Fruit fly (Drosophila melanogaster): ENCODE data around the gene MED30.

Gene MED30

dm6 chr3L:698748-699367 lies 45.0 kb upstream of the MED30 start, which contains the start of gene CG13894 (continued):
- TF ChIP-seq CG5180 (GFP tag; optimal IDR thresholded peaks at IDR 0.05) (peak; percentile 91), insv (GFP tag; optimal IDR thresholded peaks at IDR 0.05) (peak in 1 of 2 experiments; percentile 2), pum (GFP tag; optimal IDR thresholded peaks at IDR 0.05) (no peak), CG17829 (tag; optimal IDR thresholded peaks at IDR 0.05) (no peak), Nf-YC (tag; optimal IDR thresholded peaks at IDR 0.05) (no peak), dmrt99B (tag; optimal IDR thresholded peaks at IDR 0.05) (no peak), Dad (GFP tag; optimal IDR thresholded peaks at IDR 0.05) (no peak), Ets97D (GFP tag; optimal IDR thresholded peaks at IDR 0.05) (no peak), Vsx1 (GFP tag; optimal IDR thresholded peaks at IDR 0.05) (no peak), mam (GFP tag; optimal IDR thresholded peaks at IDR 0.05) (no peak), yki (optimal IDR thresholded peaks at IDR 0.05) (no peak), fd64A (GFP tag; optimal IDR thresholded peaks at IDR 0.05) (no peak), CG10462 (GFP tag; optimal IDR thresholded peaks at IDR 0.05) (no peak), ash1 (GFP tag; optimal IDR thresholded peaks at IDR 0.05) (peak; percentile 47), Hsf (GFP tag; optimal IDR thresholded peaks at IDR 0.05) (no peak), CG4282 (GFP tag; optimal IDR thresholded peaks at IDR 0.05) (no peak), ranshi (GFP tag; IDR thresholded peaks at IDR 0.05) (no peak), CG8924 (tag; optimal IDR thresholded peaks at IDR 0.05) (no peak), CG12299 (tag; optimal IDR thresholded peaks at IDR 0.05) (no peak), rib (GFP tag; IDR thresholded peaks at IDR 0.05) (no peak), CG7786 (GFP tag; optimal IDR thresholded peaks at IDR 0.05) (no peak), mirr (GFP tag; optimal IDR thresholded peaks at IDR 0.05) (no peak), amos (GFP tag; IDR thresholded peaks at IDR 0.05; ENCODE audit: partially characterized antibody) (peak; percentile 31; the same call in 1 of the 2 replicates), Ets65A (GFP tag) (no peak), NFAT (GFP tag; IDR thresholded peaks at IDR 0.05) (no peak), vvl (GFP tag; IDR thresholded peaks at IDR 0.05) (peak; percentile 54), eyg (GFP tag; optimal IDR thresholded peaks at IDR 0.05) (no peak), TFAM (GFP tag; optimal IDR thresholded peaks at IDR 0.05) (no peak), CG13624 (GFP tag; optimal IDR thresholded peaks at IDR 0.05) (peak; percentile 47), knrl (GFP tag; IDR thresholded peaks at IDR 0.05; ENCODE audit: partially characterized antibody) (peak; percentile 20; the same call in 1 of the 3 replicates), sqz (GFP tag; optimal IDR thresholded peaks at IDR 0.05) (no peak), CoRest (tag; optimal IDR thresholded peaks at IDR 0.05) (no peak), ttk (GFP tag; IDR thresholded peaks at IDR 0.05) (no peak), Hmr (GFP tag; optimal IDR thresholded peaks at IDR 0.05) (no peak), CG13424 (tag; optimal IDR thresholded peaks at IDR 0.05) (no peak), CG34422 (GFP tag; IDR thresholded peaks at IDR 0.05) (0 out of 3 replicates have a peak, but pooled peaks have one; percentile 37), CG6854 (GFP tag; optimal IDR thresholded peaks at IDR 0.05) (no peak), CG16813 (GFP tag; IDR thresholded peaks at IDR 0.05; ENCODE audit: partially characterized antibody) (0 out of 3 replicates have a peak, but pooled peaks have one; percentile 25), zf30C (GFP tag; optimal IDR thresholded peaks at IDR 0.05) (no peak), HmgD (GFP tag; optimal IDR thresholded peaks at IDR 0.05) (no peak), CG7839 (tag; optimal IDR thresholded peaks at IDR 0.05) (no peak), CG18599 (GFP tag; optimal IDR thresholded peaks at IDR 0.05) (no peak), H2.0 (GFP tag; IDR thresholded peaks at IDR 0.05) (no peak), CG10274 (GFP tag; optimal IDR thresholded peaks at IDR 0.05) (peak; percentile 21), CG8765 (GFP tag; IDR thresholded peaks at IDR 0.05) (0 out of 2 replicates have a peak, but pooled peaks have one; percentile 7), Oli (tag; optimal IDR thresholded peaks at IDR 0.05) (no peak), B-H2 (GFP tag; optimal IDR thresholded peaks at IDR 0.05) (no peak), CG11695 (GFP tag; IDR thresholded peaks at IDR 0.05) (peak; percentile 13; the same call in 1 of the 3 replicates), CG2678 (tag; optimal IDR thresholded peaks at IDR 0.05) (no peak), CG31441 (GFP tag; IDR thresholded peaks at IDR 0.05) (no peak), Bdp1 (GFP tag; optimal IDR thresholded peaks at IDR 0.05) (no peak)

All from whole organism, embryonic.